Fruit fly (Drosophila melanogaster): ENCODE measurements around the gene CG3402.
A peak's percentile ranks its signal among the peaks of the same experiment; 100 is the strongest.

CG3402 gene

DNA sequence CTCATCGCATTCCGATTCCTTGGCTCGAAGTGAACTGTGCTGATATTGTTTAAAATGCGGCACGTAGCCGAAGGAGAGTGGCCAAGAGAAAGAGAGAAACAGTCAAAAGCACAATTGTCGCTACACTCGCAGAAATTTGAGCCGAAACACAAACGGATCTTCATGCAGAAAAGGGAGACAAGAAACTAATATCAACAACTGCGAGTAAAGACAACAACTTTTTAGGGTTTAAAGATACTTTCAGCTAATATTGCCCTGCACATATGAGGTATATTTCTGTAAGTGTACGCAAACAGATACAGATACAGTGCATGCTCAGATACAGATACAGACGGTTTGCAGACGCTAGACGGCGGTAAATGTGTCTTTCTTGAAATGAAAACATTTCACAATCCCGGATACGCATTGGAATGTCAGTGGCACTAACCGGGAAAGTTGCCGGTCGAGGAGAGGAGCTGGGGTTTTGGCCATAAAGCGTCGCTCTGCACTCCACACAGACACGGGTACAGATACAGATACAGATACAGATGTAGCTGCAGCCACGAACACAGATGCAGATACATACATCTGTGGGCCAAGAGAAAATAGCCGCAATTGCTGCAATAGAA is 8.5 kb downstream of the CG3402 start:
- peak; percentile 84 for TF ChIP-seq CG34367 (tag; optimal IDR thresholded peaks at IDR 0.05)
- TF ChIP-seq CG9948 (tag; optimal IDR thresholded peaks at IDR 0.05): peak; percentile 87
- TF ChIP-seq CG8301 (tag; optimal IDR thresholded peaks at IDR 0.05): peak; percentile 94
- TF ChIP-seq CG32121 (GFP tag; IDR thresholded peaks at IDR 0.05): peak; percentile 90
- peak; percentile 96 for TF ChIP-seq Ets98B (GFP tag; IDR thresholded peaks at IDR 0.05)
- TF ChIP-seq Pif1B (GFP tag; optimal IDR thresholded peaks at IDR 0.05): peak; percentile 91
- TF ChIP-seq CG10348 (GFP tag; IDR thresholded peaks at IDR 0.05): peak; percentile 51; the same call in 1 of the 2 replicates
- peak; percentile 53 for TF ChIP-seq CG13204 (GFP tag; optimal IDR thresholded peaks at IDR 0.05)
- peak; percentile 78 for TF ChIP-seq CG12605 (GFP tag; IDR thresholded peaks at IDR 0.05)
- peak; percentile 96 for TF ChIP-seq fd96Ca (GFP tag; IDR thresholded peaks at IDR 0.05)
- peak; percentile 18 for TF ChIP-seq D1 (tag; optimal IDR thresholded peaks at IDR 0.05)
- peak; percentile 88 for TF ChIP-seq CG17806 (tag; optimal IDR thresholded peaks at IDR 0.05)
- peak; percentile 96 for TF ChIP-seq CG4496 (GFP tag; IDR thresholded peaks at IDR 0.05)
- peak; percentile 81 for TF ChIP-seq CG15710 (tag; optimal IDR thresholded peaks at IDR 0.05)
- peak; percentile 92 for TF ChIP-seq Pif1A (GFP tag; optimal IDR thresholded peaks at IDR 0.05)
- TF ChIP-seq Snoo (tag; optimal IDR thresholded peaks at IDR 0.05): peak; percentile 86
- TF ChIP-seq rn (GFP tag; IDR thresholded peaks at IDR 0.05): peak; percentile 86
- peak; percentile 94 for TF ChIP-seq CG14655 (GFP tag; optimal IDR thresholded peaks at IDR 0.05)
- peak; percentile 50 for TF ChIP-seq gl (tag; optimal IDR thresholded peaks at IDR 0.05)
- TF ChIP-seq EcR (GFP tag; optimal IDR thresholded peaks at IDR 0.05): peak; percentile 10
- TF ChIP-seq CG8159 (tag; optimal IDR thresholded peaks at IDR 0.05): peak; percentile 82

DNA sequence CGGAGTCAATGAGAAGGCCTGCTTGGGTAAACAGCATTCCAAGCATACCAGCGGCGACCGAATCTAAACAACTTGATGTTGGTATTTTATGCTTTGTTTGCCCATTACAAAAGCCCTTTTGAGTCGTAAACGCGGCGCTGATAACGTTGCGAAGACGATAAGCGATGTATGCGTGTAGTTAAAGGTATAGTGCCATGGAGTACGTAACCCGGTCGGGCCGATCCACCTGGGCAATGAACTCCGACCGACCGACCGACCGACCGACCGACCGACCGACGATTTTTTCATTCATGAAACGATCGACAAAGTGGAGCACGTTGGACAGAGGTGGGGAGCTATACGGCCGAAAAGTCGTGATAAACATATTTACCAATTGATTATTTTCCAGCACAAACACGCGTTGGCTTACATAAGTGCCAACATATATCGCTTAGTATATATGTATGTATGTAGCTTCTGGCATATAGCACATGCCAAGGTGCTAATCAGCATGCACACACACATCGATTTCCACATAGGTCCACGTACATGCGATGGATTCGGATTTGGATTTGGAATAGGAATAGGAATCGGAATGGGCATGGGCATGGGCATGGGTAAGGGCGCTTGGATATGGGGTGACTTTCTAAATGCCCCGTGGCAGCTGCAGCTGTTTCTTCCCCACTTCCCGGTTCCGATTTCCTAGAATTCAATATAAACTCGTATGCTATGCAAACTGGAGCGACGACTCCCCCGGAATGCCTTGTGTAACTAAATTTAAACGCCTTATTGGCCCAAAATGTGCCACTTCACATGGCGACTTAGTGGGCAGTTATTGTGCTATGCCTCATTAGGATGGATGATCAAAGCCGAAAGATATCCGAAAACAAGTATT is 9.6 kb downstream of the CG3402 start:
- peak; percentile 67 for TF ChIP-seq EcR (GFP tag; optimal IDR thresholded peaks at IDR 0.05)
- TF ChIP-seq CG8159 (tag; optimal IDR thresholded peaks at IDR 0.05): no peak
- no peak for TF ChIP-seq CG9948 (tag; optimal IDR thresholded peaks at IDR 0.05)

DNA sequence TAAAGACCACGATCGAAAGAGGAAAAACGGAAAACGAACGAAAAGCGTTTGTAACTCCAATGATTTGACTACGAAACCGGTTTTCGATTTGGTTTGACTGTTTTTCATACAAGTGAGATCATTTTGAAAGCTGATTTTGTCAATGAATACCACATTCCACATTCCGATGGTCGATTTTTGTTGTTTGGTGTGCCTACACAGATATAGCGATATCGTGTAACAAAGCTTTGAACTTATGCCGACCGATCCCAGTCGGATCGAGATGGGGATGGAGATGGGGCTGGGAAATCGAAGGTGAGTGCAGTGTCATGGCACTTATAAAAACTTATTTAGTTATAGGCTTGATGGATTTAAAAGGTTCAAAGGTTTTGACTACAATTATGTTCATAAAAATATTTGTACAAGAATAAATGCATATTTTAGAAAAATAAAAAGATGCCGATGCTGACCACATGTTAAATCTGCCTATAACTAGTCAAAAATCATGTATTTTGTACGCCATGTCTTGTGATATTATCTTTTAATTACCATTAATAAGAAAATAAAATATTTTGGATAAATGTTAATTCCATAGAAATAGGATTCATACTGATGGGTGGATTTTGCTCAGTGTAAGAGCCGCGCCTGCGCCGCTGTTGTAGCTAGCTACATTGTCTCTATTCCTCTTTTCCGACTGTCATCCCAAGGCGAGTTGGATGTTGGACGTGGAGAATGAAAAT is 10.4 kb downstream of the CG3402 start:
- TF ChIP-seq CG13204 (GFP tag; optimal IDR thresholded peaks at IDR 0.05) (no peak), CG8301 (tag; optimal IDR thresholded peaks at IDR 0.05) (peak; percentile 51), CG34367 (tag; optimal IDR thresholded peaks at IDR 0.05) (peak; percentile 23), D1 (tag; optimal IDR thresholded peaks at IDR 0.05) (no peak), CG15710 (tag; optimal IDR thresholded peaks at IDR 0.05) (peak; percentile 39), CG9948 (tag; optimal IDR thresholded peaks at IDR 0.05) (peak; percentile 52), fd96Ca (GFP tag; IDR thresholded peaks at IDR 0.05) (no peak), CG12605 (GFP tag; IDR thresholded peaks at IDR 0.05) (no peak), Pif1B (GFP tag; optimal IDR thresholded peaks at IDR 0.05) (peak; percentile 16), CG17806 (tag; optimal IDR thresholded peaks at IDR 0.05) (peak; percentile 63), Ets98B (GFP tag; IDR thresholded peaks at IDR 0.05) (no peak), Pif1A (GFP tag; optimal IDR thresholded peaks at IDR 0.05) (peak; percentile 0), CG32121 (GFP tag; IDR thresholded peaks at IDR 0.05) (no peak), gl (tag; optimal IDR thresholded peaks at IDR 0.05) (no peak), CG8159 (tag; optimal IDR thresholded peaks at IDR 0.05) (peak; percentile 65), CG14655 (GFP tag; optimal IDR thresholded peaks at IDR 0.05) (peak; percentile 58)

DNA sequence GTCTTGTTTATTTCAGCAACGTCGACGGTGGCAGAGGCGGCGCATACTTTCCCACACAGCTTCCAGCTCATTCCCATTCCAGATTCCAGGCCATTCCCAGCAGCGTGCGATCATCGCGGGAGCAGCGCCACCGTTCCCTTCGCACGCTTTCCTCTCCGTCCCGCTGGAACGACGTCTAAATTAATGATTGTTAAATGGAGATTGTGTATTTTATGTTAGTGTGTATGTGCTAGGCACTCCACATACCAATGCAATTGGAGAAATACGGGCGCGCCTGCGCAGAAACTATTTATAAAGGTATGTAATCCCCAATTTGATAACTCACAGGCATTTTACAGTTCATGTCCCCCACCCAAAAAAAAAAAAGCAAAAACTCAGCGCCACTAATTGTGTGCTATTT is 11.2 kb downstream of the CG3402 start:
- TF ChIP-seq CG12605 (GFP tag; IDR thresholded peaks at IDR 0.05) (no peak), CG34367 (tag; optimal IDR thresholded peaks at IDR 0.05) (no peak), CG9948 (tag; optimal IDR thresholded peaks at IDR 0.05) (no peak), Snoo (tag; optimal IDR thresholded peaks at IDR 0.05) (no peak), CG32121 (GFP tag; IDR thresholded peaks at IDR 0.05) (no peak), Ets98B (GFP tag; IDR thresholded peaks at IDR 0.05) (no peak), CG10348 (GFP tag; IDR thresholded peaks at IDR 0.05) (no peak), Pif1B (GFP tag; optimal IDR thresholded peaks at IDR 0.05) (no peak), rn (GFP tag; IDR thresholded peaks at IDR 0.05) (no peak), CG8159 (tag; optimal IDR thresholded peaks at IDR 0.05) (no peak), CG17806 (tag; optimal IDR thresholded peaks at IDR 0.05) (no peak), CG13204 (GFP tag; optimal IDR thresholded peaks at IDR 0.05) (no peak), EcR (GFP tag; optimal IDR thresholded peaks at IDR 0.05) (no peak)

DNA sequence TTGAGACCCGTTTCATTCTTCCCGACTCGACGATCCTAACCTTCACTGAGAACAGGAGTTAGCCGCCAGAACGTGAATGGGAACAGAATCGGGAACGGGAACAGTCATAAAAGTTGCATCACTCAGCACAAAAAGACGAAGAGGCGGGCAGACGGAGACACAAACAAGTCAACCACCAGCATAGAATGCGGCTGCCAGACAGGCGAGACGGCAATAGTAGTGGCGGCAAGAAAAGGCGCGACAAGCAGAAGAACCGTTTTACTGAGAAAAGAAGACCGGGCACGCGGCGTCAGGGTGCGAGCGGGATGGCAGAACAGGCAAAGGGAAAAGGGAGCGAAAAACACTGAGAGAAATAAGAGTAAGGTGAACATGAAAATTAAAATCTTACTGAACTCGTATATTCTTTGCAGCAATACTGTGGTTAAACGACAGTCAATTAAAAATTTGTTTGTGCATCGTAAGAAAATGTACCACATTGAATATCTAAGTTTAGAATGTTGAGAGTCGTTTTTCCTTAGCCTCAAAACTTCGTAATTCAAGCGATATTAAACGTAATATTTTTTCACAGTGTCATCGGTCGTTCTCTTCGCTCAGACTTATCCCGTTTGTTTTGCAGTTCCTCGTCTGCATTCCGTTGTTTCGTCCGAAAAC is 12.2 kb downstream of the CG3402 start:
- TF ChIP-seq CG32121 (GFP tag; IDR thresholded peaks at IDR 0.05) (peak; percentile 80), Pif1B (GFP tag; optimal IDR thresholded peaks at IDR 0.05) (peak; percentile 79), EcR (GFP tag; optimal IDR thresholded peaks at IDR 0.05) (peak; percentile 96), CG9948 (tag; optimal IDR thresholded peaks at IDR 0.05) (peak; percentile 91), CG8301 (tag; optimal IDR thresholded peaks at IDR 0.05) (peak; percentile 94), CG8159 (tag; optimal IDR thresholded peaks at IDR 0.05) (peak; percentile 93), D1 (tag; optimal IDR thresholded peaks at IDR 0.05) (peak; percentile 78), CG14655 (GFP tag; optimal IDR thresholded peaks at IDR 0.05) (peak; percentile 95), CG10348 (GFP tag; IDR thresholded peaks at IDR 0.05) (no peak), Pif1A (GFP tag; optimal IDR thresholded peaks at IDR 0.05) (peak; percentile 91), CG17806 (tag; optimal IDR thresholded peaks at IDR 0.05) (peak; percentile 91), CG12605 (GFP tag; IDR thresholded peaks at IDR 0.05) (peak; percentile 79), CG34367 (tag; optimal IDR thresholded peaks at IDR 0.05) (peak; percentile 90), fd96Ca (GFP tag; IDR thresholded peaks at IDR 0.05) (peak; percentile 79), CG4496 (GFP tag; IDR thresholded peaks at IDR 0.05) (peak; percentile 87), CG15710 (tag; optimal IDR thresholded peaks at IDR 0.05) (peak; percentile 91), rn (GFP tag; IDR thresholded peaks at IDR 0.05) (peak; percentile 56), Snoo (tag; optimal IDR thresholded peaks at IDR 0.05) (peak; percentile 90), Ets98B (GFP tag; IDR thresholded peaks at IDR 0.05) (peak; percentile 70), CG13204 (GFP tag; optimal IDR thresholded peaks at IDR 0.05) (peak; percentile 88), gl (tag; optimal IDR thresholded peaks at IDR 0.05) (peak; percentile 80)
